Fruit fly (Drosophila melanogaster) whole organism, wandering third instar larva: ENCODE measurements around the gene CG32459.

Experiments used
- Abd-B ChIP-seq: fragments of >200 bp; optimal IDR thresholded peaks from 2 replicates; lab custom pipeline; 2017; ENCODE audit warnings: missing biosample characterization, missing genetic modification characterization
- CG32264 ChIP-seq: fragments of 200-800 bp; sonication (Bioruptor generic); optimal IDR thresholded peaks from 2 replicates; lab custom pipeline; 2016; ENCODE audit warnings: missing biosample characterization, missing genetic modification characterization
- CG9705 ChIP-seq: fragments of 200-800 bp; sonication (Bioruptor generic); optimal IDR thresholded peaks from 2 replicates; lab custom pipeline; 2018; ENCODE audit warnings: missing biosample characterization, mild to moderate bottlenecking, missing genetic modification characterization
- CrebA ChIP-seq: fragments of 200-800 bp; sonication (Bioruptor generic); optimal IDR thresholded peaks from 2 replicates; lab custom pipeline; 2016; ENCODE audit warnings: missing biosample characterization, mild to moderate bottlenecking, missing genetic modification characterization, borderline replicate concordance
- Dfd ChIP-seq: fragments of >200 bp; optimal IDR thresholded peaks from 2 replicates; lab custom pipeline; 2017; ENCODE audit warnings: missing biosample characterization, missing genetic modification characterization
- GATAd ChIP-seq: sonication (Bioruptor generic); optimal IDR thresholded peaks from 2 replicates; lab custom pipeline; 2016; ENCODE audit warnings: missing biosample characterization, missing genetic modification characterization
- HLH106 ChIP-seq: fragments of 200-800 bp; optimal IDR thresholded peaks from 3 replicates; lab custom pipeline; 2019; ENCODE audit warnings: missing biosample characterization, mild to moderate bottlenecking, missing genetic modification characterization, moderate library complexity
- Hnf4 ChIP-seq: fragments of 200-800 bp; sonication (Bioruptor generic); optimal IDR thresholded peaks from 2 replicates; lab custom pipeline; 2016; ENCODE audit warnings: missing biosample characterization, mild to moderate bottlenecking, missing genetic modification characterization
- Hr78 ChIP-seq: fragments of >200 bp; optimal IDR thresholded peaks from 2 replicates; lab custom pipeline; 2017; ENCODE audit warnings: missing biosample characterization, missing genetic modification characterization
- Hr83 ChIP-seq: fragments of 200-300 bp; sonication (Bioruptor generic); optimal IDR thresholded peaks from 2 replicates; lab custom pipeline; 2016; ENCODE audit warnings: missing biosample characterization, mild to moderate bottlenecking, missing genetic modification characterization, moderate library complexity; ENCODE audit not compliant: poor library complexity, severe bottlenecking
- Myc ChIP-seq: fragments of >200 bp; optimal IDR thresholded peaks from 2 replicates; lab custom pipeline; 2017
- N ChIP-seq: fragments of >200 bp; optimal IDR thresholded peaks from 2 replicates; lab custom pipeline; 2018; ENCODE audit warnings: missing biosample characterization, missing external identifiers, missing genetic modification characterization
- OdsH ChIP-seq: fragments of 200-800 bp; sonication (Bioruptor generic); optimal IDR thresholded peaks from 2 replicates; lab custom pipeline; 2016; ENCODE audit warnings: missing biosample characterization, mild to moderate bottlenecking, missing genetic modification characterization
- Rel ChIP-seq, 2 experiments: fragments of 200-800 bp; sonication (Bioruptor generic) in 1 of 2; optimal IDR thresholded peaks; 2 replicates in 1 of 2; 3 replicates in 1 of 2; lab custom pipeline; 2016 to 2019; ENCODE audit warnings: mild to moderate bottlenecking in 2 of 2, missing biosample characterization in 2 of 2, missing genetic modification characterization in 2 of 2, moderate library complexity in 1 of 2
- Vsx2 ChIP-seq: fragments of 200-300, 225-300 bp; sonication (Bioruptor generic); optimal IDR thresholded peaks from 2 replicates; lab custom pipeline; 2018; ENCODE audit warnings: missing biosample characterization, missing genetic modification characterization; ENCODE audit not compliant: partially characterized antibody
- brk ChIP-seq: fragments of 200-800 bp; sonication (Bioruptor generic); optimal IDR thresholded peaks from 2 replicates; lab custom pipeline; 2016; ENCODE audit warnings: missing biosample characterization, mild to moderate bottlenecking, missing genetic modification characterization
- dl ChIP-seq, 2 experiments: fragments of 175-275, 200-275 bp in 1 of 2; fragments of 200-275 bp in 1 of 2; sonication (Bioruptor generic); optimal IDR thresholded peaks; lab custom pipeline; 2018; ENCODE audit warnings: mild to moderate bottlenecking in 2 of 2, missing biosample characterization in 2 of 2, missing genetic modification characterization in 2 of 2, moderate library complexity in 2 of 2; ENCODE audit not compliant: partially characterized antibody in 2 of 2, insufficient read depth in 1 of 2
- dmrt93B ChIP-seq: fragments of 200-800 bp; sonication (Bioruptor generic); optimal IDR thresholded peaks from 2 replicates; lab custom pipeline; 2018; ENCODE audit warnings: missing biosample characterization, mild to moderate bottlenecking, missing genetic modification characterization
- dsf ChIP-seq: sonication (Bioruptor generic); optimal IDR thresholded peaks from 2 replicates; lab custom pipeline; 2016; ENCODE audit warnings: missing biosample characterization, missing genetic modification characterization, borderline replicate concordance
- ey ChIP-seq: fragments of 200-800 bp; sonication (Bioruptor generic); optimal IDR thresholded peaks from 2 replicates; lab custom pipeline; 2016; ENCODE audit warnings: missing biosample characterization, missing genetic modification characterization
- fru ChIP-seq: fragments of 200-800 bp; sonication (Bioruptor generic); optimal IDR thresholded peaks from 3 replicates; lab custom pipeline; 2016; ENCODE audit warnings: missing biosample characterization, mild to moderate bottlenecking, missing genetic modification characterization
- h ChIP-seq: fragments of 200-800 bp; sonication (Bioruptor generic); optimal IDR thresholded peaks from 3 replicates; lab custom pipeline; 2016; ENCODE audit warnings: missing biosample characterization, mild to moderate bottlenecking, missing genetic modification characterization
- lola ChIP-seq: fragments of >200 bp; optimal IDR thresholded peaks from 2 replicates; lab custom pipeline; 2017; ENCODE audit warnings: missing biosample characterization, missing genetic modification characterization
- pan ChIP-seq: fragments of >200 bp; optimal IDR thresholded peaks from 2 replicates; lab custom pipeline; 2017
- psq ChIP-seq: fragments of 200-800 bp; sonication (Bioruptor generic); optimal IDR thresholded peaks from 3 replicates; lab custom pipeline; 2017; ENCODE audit warnings: missing biosample characterization, mild to moderate bottlenecking, missing genetic modification characterization, moderate library complexity
- rgr ChIP-seq: fragments of 200-800 bp; sonication (Bioruptor generic); optimal IDR thresholded peaks from 3 replicates; lab custom pipeline; 2016; ENCODE audit warnings: missing biosample characterization, mild to moderate bottlenecking, missing genetic modification characterization
- sage ChIP-seq: fragments of 200-800 bp; sonication (Bioruptor generic); optimal IDR thresholded peaks from 2 replicates; lab custom pipeline; 2016; ENCODE audit warnings: missing biosample characterization, mild to moderate bottlenecking, missing genetic modification characterization
- tai ChIP-seq: sonication (Bioruptor generic); optimal IDR thresholded peaks from 2 replicates; lab custom pipeline; 2016; ENCODE audit warnings: missing biosample characterization, missing genetic modification characterization

CG32459 gene

dm6 chr3L:22891009-22891408, 35.1 kb upstream of the CG32459 start:
- TF ChIP-seq dl (GFP tag; optimal IDR thresholded peaks at IDR 0.05; lab: Kevin White, UChicago; ENCODE audit: insufficient read depth in 1 of 2, partially characterized antibody in 2 of 2) (no peak), dsf (GFP tag; lab: Kevin White, UChicago) (no peak), h (no peak), N (GFP tag; lab: Kevin White, UChicago) (no peak), CrebA (GFP tag; lab: Kevin White, UChicago) (no peak), HLH106 (tag; lab: Kevin White, UChicago) (no peak), Vsx2 (GFP tag; lab: Kevin White, UChicago) (no peak), GATAd (GFP tag; lab: Kevin White, UChicago) (no peak), Hr83 (GFP tag; lab: Kevin White, UChicago) (no peak), pan (no peak), Hnf4 (GFP tag; lab: Kevin White, UChicago) (no peak), sage (GFP tag; lab: Kevin White, UChicago) (no peak), CG32264 (GFP tag; lab: Kevin White, UChicago) (no peak), Myc (no peak), lola (GFP tag; lab: Kevin White, UChicago) (no peak), ey (no peak), Abd-B (GFP tag; lab: Kevin White, UChicago) (no peak)

DNA sequence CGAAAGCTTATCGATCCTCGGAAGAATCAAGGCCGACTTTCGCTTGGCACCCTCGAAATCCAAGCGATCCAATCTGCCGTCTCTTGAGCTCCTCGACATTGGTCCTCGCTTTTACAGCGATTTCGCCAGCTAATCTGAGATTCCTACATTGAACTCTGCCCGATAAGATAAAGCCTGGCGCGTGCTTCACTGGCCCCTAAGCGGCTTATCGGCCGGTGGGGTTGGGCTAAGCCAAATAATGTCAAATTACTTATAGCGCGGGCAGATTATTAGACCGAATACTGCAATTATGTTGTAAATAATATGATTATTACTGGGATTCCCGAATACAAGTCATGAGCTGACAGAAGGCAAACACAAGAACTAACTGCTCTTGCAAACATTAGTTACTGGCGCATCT, 34.2 kb upstream of the CG32459 start:
- no peak for TF ChIP-seq dl (GFP tag; optimal IDR thresholded peaks at IDR 0.05; lab: Kevin White, UChicago; ENCODE audit: insufficient read depth in 1 of 2, partially characterized antibody in 2 of 2)
- TF ChIP-seq brk = no peak
- TF ChIP-seq Rel (GFP tag; optimal IDR thresholded peaks at IDR 0.05; lab: Kevin White, UChicago) = no peak
- peak; percentile 50 for TF ChIP-seq Rel (tag; optimal IDR thresholded peaks at IDR 0.05; lab: Kevin White, UChicago)
- TF ChIP-seq CrebA (GFP tag; lab: Kevin White, UChicago) = no peak
- TF ChIP-seq h = peak; percentile 92
- TF ChIP-seq, all 38 proteins: peak for 2

dm6 chr3L:22888591-22889258, 32.9 kb upstream of the CG32459 start:
- TF ChIP-seq Hr78 (GFP tag; lab: Kevin White, UChicago) = no peak
- TF ChIP-seq Dfd (GFP tag; lab: Kevin White, UChicago) = no peak
- no peak for TF ChIP-seq brk
- TF ChIP-seq ey = no peak
- TF ChIP-seq h = peak; percentile 16

- no peak for TF ChIP-seq brk
- no peak for TF ChIP-seq rgr (GFP tag; lab: Kevin White, UChicago)
- TF ChIP-seq tai (GFP tag; lab: Kevin White, UChicago) = no peak
- TF ChIP-seq CG9705 (GFP tag; lab: Kevin White, UChicago) = no peak
- TF ChIP-seq psq = no peak
- no peak for TF ChIP-seq Rel (GFP tag; optimal IDR thresholded peaks at IDR 0.05; lab: Kevin White, UChicago)
- TF ChIP-seq Rel (tag; optimal IDR thresholded peaks at IDR 0.05; lab: Kevin White, UChicago) = no peak
- TF ChIP-seq Hnf4 (GFP tag; lab: Kevin White, UChicago) = no peak
- TF ChIP-seq Hr83 (GFP tag; lab: Kevin White, UChicago) = no peak
- TF ChIP-seq sage (GFP tag; lab: Kevin White, UChicago) = no peak
Measured at dm6 chr3L:22887677-22888076, 31.8 kb upstream of the CG32459 start.

DNA sequence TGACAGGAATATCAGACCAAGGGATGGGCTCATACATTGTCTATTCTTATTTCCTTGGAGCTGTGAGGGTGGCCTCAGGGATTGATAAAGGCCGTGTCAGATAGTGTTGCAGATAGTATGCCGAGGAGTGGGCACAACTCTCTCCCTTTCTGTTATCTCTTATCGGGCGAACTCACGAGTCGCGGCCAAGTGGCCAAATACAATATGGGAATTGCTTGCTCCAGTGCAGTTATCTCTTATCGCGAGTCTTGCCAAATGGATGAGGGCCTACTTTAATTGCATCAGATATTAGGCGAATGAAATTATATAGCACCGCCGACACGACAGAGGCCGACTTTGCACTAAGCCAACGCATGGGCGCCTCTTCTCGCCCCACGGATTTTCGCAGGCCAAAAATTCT, 31.1 kb upstream of the CG32459 start:
- no peak for TF ChIP-seq CG9705 (GFP tag; lab: Kevin White, UChicago)
- TF ChIP-seq h = peak; percentile 62

DNA sequence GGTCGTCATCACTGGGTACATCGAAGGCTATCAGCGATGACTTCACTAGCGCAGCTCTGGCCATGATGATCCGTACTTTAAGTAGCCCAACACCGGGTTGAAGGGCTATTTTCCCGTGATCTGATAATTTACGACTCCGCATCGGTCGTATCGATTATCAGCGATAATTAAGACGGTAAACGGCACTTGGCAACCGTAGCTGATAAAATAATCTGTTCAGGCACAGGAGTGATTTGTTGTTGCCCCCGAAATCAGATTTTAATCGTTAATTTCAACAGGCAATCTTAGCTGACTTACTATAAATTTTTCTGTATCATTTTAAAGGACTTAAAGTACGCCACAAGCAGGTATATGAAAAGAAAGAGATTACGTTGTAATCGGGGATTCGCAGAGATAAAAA, 30.0 kb upstream of the CG32459 start:
- TF ChIP-seq sage (GFP tag; lab: Kevin White, UChicago) = no peak
- no peak for TF ChIP-seq CG32264 (GFP tag; lab: Kevin White, UChicago)
- no peak for TF ChIP-seq psq
- TF ChIP-seq N (GFP tag; lab: Kevin White, UChicago) = no peak
- no peak for TF ChIP-seq OdsH (GFP tag; lab: Kevin White, UChicago)
- no peak for TF ChIP-seq fru (GFP tag; lab: Kevin White, UChicago)
- no peak for TF ChIP-seq Myc
- TF ChIP-seq Hr78 (GFP tag; lab: Kevin White, UChicago) = no peak
- TF ChIP-seq dmrt93B (GFP tag; lab: Kevin White, UChicago) = no peak
- TF ChIP-seq HLH106 (tag; lab: Kevin White, UChicago) = no peak
- no peak for TF ChIP-seq Vsx2 (GFP tag; lab: Kevin White, UChicago)
